Worm (Caenorhabditis elegans) whole organism, L1 larva: ENCODE results near the gene fut-1.
A peak's percentile ranks its signal among the peaks of the same experiment; 100 is the strongest.

Experiments used
- C16A3.4 ChIP-seq: fragments of 150-350 bp; optimal IDR thresholded peaks from 2 replicates; lab custom pipeline; 2014; ENCODE audit warnings: missing biosample characterization, missing genetic modification characterization
- C34B4.2 ChIP-seq: sonication (generic microtip); optimal IDR thresholded peaks from 2 replicates; lab custom pipeline; 2017; ENCODE audit warnings: mild to moderate bottlenecking, missing genetic modification characterization, missing compliant biosample characterization
- aha-1 ChIP-seq: fragments of 150-350 bp; optimal IDR thresholded peaks from 2 replicates; lab custom pipeline; 2014; ENCODE audit warnings: missing biosample characterization, missing genetic modification characterization
- ceh-63 ChIP-seq: fragments of 200-800 bp; sonication (Bioruptor generic); optimal IDR thresholded peaks from 2 replicates; lab custom pipeline; 2018; ENCODE audit warnings: mild to moderate bottlenecking, missing genetic modification characterization, missing compliant biosample characterization
- ceh-8 ChIP-seq: fragments of 200-800 bp; sonication (Bioruptor generic); optimal IDR thresholded peaks from 2 replicates; lab custom pipeline; 2018; ENCODE audit warnings: mild to moderate bottlenecking, missing genetic modification characterization, moderate library complexity, missing compliant biosample characterization
- ceh-82 ChIP-seq, 3 experiments: fragments of 150-350 bp in 1 of 3; sonication (generic microtip) in 2 of 3; optimal IDR thresholded peaks; 2 replicates each; lab custom pipeline; 2014 to 2017; ENCODE audit warnings: missing biosample characterization in 3 of 3, missing genetic modification characterization in 3 of 3
- ceh-90 ChIP-seq: sonication (generic microtip); optimal IDR thresholded peaks from 2 replicates; lab custom pipeline; 2016; ENCODE audit warnings: missing genetic modification characterization, missing compliant biosample characterization
- ces-1 ChIP-seq: fragments of 150-350 bp; optimal IDR thresholded peaks from 2 replicates; lab custom pipeline; 2014; ENCODE audit warnings: missing biosample characterization, missing genetic modification reagents, missing genetic modification characterization
- dpl-1 ChIP-seq, 3 experiments: fragments of 150-350 bp in 2 of 3; sonication (generic microtip) in 1 of 3; optimal IDR thresholded peaks; 2 replicates each; lab custom pipeline; 2014 to 2017; ENCODE audit warnings: missing biosample characterization in 3 of 3, missing genetic modification characterization in 3 of 3, missing genetic modification reagents in 3 of 3
- dsc-1 ChIP-seq: sonication (generic microtip); optimal IDR thresholded peaks from 2 replicates; lab custom pipeline; 2016; ENCODE audit warnings: mild to moderate bottlenecking, missing genetic modification characterization, missing compliant biosample characterization
- efl-1 ChIP-seq, 4 experiments: fragments of 150-350 bp; optimal IDR thresholded peaks in 3 of 4; peaks in 1 of 4; 1 replicate in 1 of 4; 2 replicates in 3 of 4; lab custom pipeline; 2014; ENCODE audit warnings: missing biosample characterization in 2 of 4, missing genetic modification characterization in 2 of 4, missing genetic modification reagents in 2 of 4
- efl-3 ChIP-seq: fragments of 200-800 bp; sonication (Bioruptor generic); optimal IDR thresholded peaks from 2 replicates; lab custom pipeline; 2018; ENCODE audit warnings: mild to moderate bottlenecking, missing genetic modification characterization, missing compliant biosample characterization
- egl-13 ChIP-seq: sonication (generic microtip); optimal IDR thresholded peaks from 2 replicates; lab custom pipeline; 2016; ENCODE audit warnings: missing genotype, missing genetic modification reagents, missing genetic modification characterization, missing compliant biosample characterization
- elt-3 ChIP-seq, 6 experiments: fragments of 150-350 bp in 1 of 6; sonication (generic microtip); optimal IDR thresholded peaks; 2 replicates each; lab custom pipeline; 2017 to 2018; ENCODE audit warnings: missing biosample characterization in 6 of 6, missing genetic modification characterization in 6 of 6, inconsistent platforms in 1 of 6
- ets-5 ChIP-seq: fragments of 200-800 bp; sonication (Bioruptor generic); IDR thresholded peaks from 2 replicates; pipeline ENCODE4 v1.3.6; 2022; ENCODE audit warnings: missing genetic modification characterization, missing compliant biosample characterization
- fkh-8 ChIP-seq: sonication (generic microtip); optimal IDR thresholded peaks from 2 replicates; lab custom pipeline; 2016; ENCODE audit warnings: mild to moderate bottlenecking, missing genetic modification characterization, missing compliant biosample characterization
- fos-1 ChIP-seq: fragments of 150-350 bp; optimal IDR thresholded peaks from 2 replicates; lab custom pipeline; 2014; ENCODE audit warnings: missing biosample characterization, missing genetic modification characterization
- grh-1 ChIP-seq: fragments of 200-800 bp; sonication (Bioruptor generic); IDR thresholded peaks from 2 replicates; pipeline ENCODE4 v1.3.6; 2022; ENCODE audit warnings: missing genetic modification reagents, missing genetic modification characterization, missing compliant biosample characterization
- hpl-2 ChIP-seq: fragments of 150-350 bp; optimal IDR thresholded peaks from 2 replicates; lab custom pipeline; 2014; ENCODE audit warnings: missing biosample characterization, missing genetic modification reagents, missing genetic modification characterization
- lin-13 ChIP-seq: fragments of 150-350 bp; optimal IDR thresholded peaks from 2 replicates; lab custom pipeline; 2014; ENCODE audit warnings: missing biosample characterization, missing genetic modification reagents, missing genetic modification characterization
- lin-14 ChIP-seq: fragments of 200-800 bp; sonication (Bioruptor generic); optimal IDR thresholded peaks from 2 replicates; lab custom pipeline; 2018; ENCODE audit warnings: mild to moderate bottlenecking, missing genetic modification characterization, moderate library complexity, missing compliant biosample characterization
- lin-15B ChIP-seq: fragments of 150-350 bp; sonication (generic microtip); optimal IDR thresholded peaks from 3 replicates; lab custom pipeline; 2014; ENCODE audit warnings: missing biosample characterization, missing genetic modification characterization
- lin-35 ChIP-seq, 2 experiments: fragments of 150-350 bp; optimal IDR thresholded peaks; 2 replicates each; lab custom pipeline; 2014; ENCODE audit warnings: missing biosample characterization in 2 of 2, missing genetic modification characterization in 2 of 2, missing genetic modification reagents in 2 of 2
- lin-39 ChIP-seq: fragments of 150-350 bp; optimal IDR thresholded peaks from 2 replicates; lab custom pipeline; 2014; ENCODE audit warnings: missing biosample characterization, missing genetic modification reagents, missing genetic modification characterization
- lir-3 ChIP-seq: sonication (generic microtip); optimal IDR thresholded peaks from 2 replicates; lab custom pipeline; 2016; ENCODE audit warnings: mild to moderate bottlenecking, missing genetic modification characterization, moderate library complexity, missing compliant biosample characterization; ENCODE audit not compliant: poor library complexity
- lsy-2 ChIP-seq, 2 experiments: fragments of 150-350 bp; optimal IDR thresholded peaks; 2 replicates each; lab custom pipeline; 2014; ENCODE audit warnings: missing biosample characterization in 2 of 2, missing genetic modification characterization in 2 of 2
- mep-1 ChIP-seq: fragments of 150-350 bp; optimal IDR thresholded peaks from 2 replicates; lab custom pipeline; 2014; ENCODE audit warnings: missing biosample characterization, missing genetic modification characterization
- nhr-19 ChIP-seq: fragments of 200-800 bp; sonication (Bioruptor generic); conservative IDR thresholded peaks from 2 replicates; pipeline ENCODE4 v1.3.6; 2022; ENCODE audit warnings: missing genetic modification characterization, missing compliant biosample characterization
- nhr-20 ChIP-seq: sonication (generic microtip); optimal IDR thresholded peaks from 2 replicates; lab custom pipeline; 2016; ENCODE audit warnings: mild to moderate bottlenecking, missing genetic modification characterization, missing compliant biosample characterization
- nhr-28 ChIP-seq: fragments of 150-350 bp; optimal IDR thresholded peaks from 2 replicates; lab custom pipeline; 2014; ENCODE audit warnings: missing biosample characterization, missing genetic modification characterization
- nhr-71 ChIP-seq: sonication (generic microtip); optimal IDR thresholded peaks from 2 replicates; lab custom pipeline; 2016; ENCODE audit warnings: mild to moderate bottlenecking, missing genetic modification characterization, moderate library complexity, missing compliant biosample characterization
- nhr-85 ChIP-seq: sonication (generic microtip); peaks from one replicate; lab custom pipeline; 2016; ENCODE audit warnings: missing genetic modification characterization, inconsistent platforms, missing compliant biosample characterization
- nhr-90 ChIP-seq: sonication (generic microtip); optimal IDR thresholded peaks from 2 replicates; lab custom pipeline; 2016; ENCODE audit warnings: mild to moderate bottlenecking, missing genetic modification characterization, missing compliant biosample characterization; ENCODE audit not compliant: poor library complexity
- rnt-1 ChIP-seq: sonication (generic microtip); optimal IDR thresholded peaks from 2 replicates; lab custom pipeline; 2016; ENCODE audit warnings: mild to moderate bottlenecking, missing genetic modification characterization, moderate library complexity, missing compliant biosample characterization
- skn-1 ChIP-seq: fragments of 150-350 bp; optimal IDR thresholded peaks from 2 replicates; lab custom pipeline; 2014; ENCODE audit warnings: missing biosample characterization, missing genetic modification characterization
- snpc-4 ChIP-seq: fragments of 150-350 bp; optimal IDR thresholded peaks from 2 replicates; lab custom pipeline; 2014; ENCODE audit warnings: missing biosample characterization, missing genetic modification characterization
- snu-23 ChIP-seq: sonication (generic microtip); optimal IDR thresholded peaks from 2 replicates; lab custom pipeline; 2016; ENCODE audit warnings: missing genetic modification characterization, missing compliant biosample characterization
- swsn-7 ChIP-seq: sonication (generic microtip); optimal IDR thresholded peaks from 2 replicates; lab custom pipeline; 2016; ENCODE audit warnings: missing genetic modification characterization, missing compliant biosample characterization
- tbx-2 ChIP-seq: sonication (generic microtip); optimal IDR thresholded peaks from 2 replicates; lab custom pipeline; 2016; ENCODE audit warnings: missing genetic modification characterization, missing compliant biosample characterization
- unc-86 ChIP-seq: sonication (generic microtip); optimal IDR thresholded peaks from 2 replicates; lab custom pipeline; 2016; ENCODE audit warnings: missing genetic modification characterization, missing compliant biosample characterization
- vab-15 ChIP-seq: sonication (generic microtip); optimal IDR thresholded peaks from 2 replicates; lab custom pipeline; 2017; ENCODE audit warnings: missing genotype, mild to moderate bottlenecking, missing genetic modification characterization, missing compliant biosample characterization
- xbp-1 ChIP-seq: sonication (generic microtip); optimal IDR thresholded peaks from 2 replicates; lab custom pipeline; 2016; ENCODE audit warnings: missing genetic modification characterization, missing compliant biosample characterization
- zip-4 ChIP-seq: fragments of 200-800 bp; sonication (Bioruptor generic); optimal IDR thresholded peaks from 2 replicates; lab custom pipeline; 2018; ENCODE audit warnings: mild to moderate bottlenecking, missing genetic modification characterization, moderate library complexity, missing compliant biosample characterization

The fut-1 gene

ce11 chrII:8787376-8787775, 28.0 kb upstream of the fut-1 start (continued):
- TF ChIP-seq aha-1 (tag; lab: Kevin White, UChicago) (peak; percentile 7), lin-39 (tag; lab: Kevin White, UChicago) (peak; percentile 87), efl-1 (optimal IDR thresholded peaks at IDR 0.05; lab: Kevin White, UChicago) (peak; percentile 90 to 93), efl-1 (GFP tag; optimal IDR thresholded peaks at IDR 0.05 in 1 of 2; lab: Kevin White, UChicago) (peak; percentile 78 to 98), mep-1 (tag; lab: Kevin White, UChicago) (peak; percentile 98), nhr-90 (tag; lab: Kevin White, UChicago) (peak; percentile 97), xbp-1 (tag; lab: Kevin White, UChicago) (peak; percentile 96), nhr-28 (tag; lab: Kevin White, UChicago) (peak; percentile 43), ets-5 (GFP tag; lab: Robert Waterston, UW) (no peak), zip-4 (GFP tag; lab: Kevin White, UChicago) (peak; percentile 84), nhr-20 (tag; lab: Kevin White, UChicago) (peak; percentile 99), efl-3 (GFP tag; lab: Kevin White, UChicago) (no peak), dpl-1 (GFP tag; optimal IDR thresholded peaks at IDR 0.05; lab: Kevin White, UChicago) (peak; percentile 77 to 83 (median 81)), lir-3 (tag; lab: Kevin White, UChicago) (peak; percentile 90), skn-1 (tag; lab: Kevin White, UChicago) (peak; percentile 96), grh-1 (GFP tag; lab: Robert Waterston, UW) (peak; percentile 95), C34B4.2 (no peak), elt-3 (tag; optimal IDR thresholded peaks at IDR 0.05; lab: Kevin White, UChicago) (peak in 3 of 6 experiments; percentile 83 to 94 (median 86)), vab-15 (tag; lab: Kevin White, UChicago) (peak; percentile 87), ces-1 (GFP tag; lab: Kevin White, UChicago) (no peak), ceh-8 (GFP tag; lab: Kevin White, UChicago) (peak; percentile 94), C16A3.4 (tag; lab: Kevin White, UChicago) (peak; percentile 93), unc-86 (tag; lab: Kevin White, UChicago) (peak; percentile 97), lin-15B (peak; percentile 23), fkh-8 (tag; lab: Kevin White, UChicago) (peak; percentile 99), hpl-2 (GFP tag; lab: Kevin White, UChicago) (peak; percentile 86), dsc-1 (tag; lab: Kevin White, UChicago) (peak; percentile 96), ceh-90 (tag; lab: Kevin White, UChicago) (no peak), egl-13 (tag; lab: Kevin White, UChicago) (peak; percentile 93), lin-13 (peak; percentile 94), nhr-19 (peak; percentile 96), fos-1 (tag; lab: Kevin White, UChicago) (peak; percentile 90), nhr-85 (tag; lab: Kevin White, UChicago) (peak; percentile 99), snu-23 (GFP tag; lab: Kevin White, UChicago) (peak; percentile 99), lin-35 (GFP tag; optimal IDR thresholded peaks at IDR 0.05; lab: Kevin White, UChicago) (peak; percentile 88 to 94)

- TF ChIP-seq tbx-2 (no peak), rnt-1 (tag; lab: Kevin White, UChicago) (no peak), nhr-71 (tag; lab: Kevin White, UChicago) (peak; percentile 10), ceh-82 (tag; optimal IDR thresholded peaks at IDR 0.05; lab: Kevin White, UChicago) (peak in 2 of 3 experiments; percentile 4 to 54), swsn-7 (peak; percentile 19), lin-14 (GFP tag; lab: Kevin White, UChicago) (peak; percentile 65), lsy-2 (tag; optimal IDR thresholded peaks at IDR 0.05; lab: Kevin White, UChicago) (peak in 1 of 2 experiments; percentile 13), ceh-63 (GFP tag; lab: Kevin White, UChicago) (no peak), snu-23 (GFP tag; lab: Kevin White, UChicago) (peak; percentile 3), snpc-4 (tag; lab: Kevin White, UChicago) (no peak), dsc-1 (tag; lab: Kevin White, UChicago) (peak; percentile 17), lin-39 (tag; lab: Kevin White, UChicago) (no peak), fkh-8 (tag; lab: Kevin White, UChicago) (peak; percentile 15)
Observed at ce11 chrII:8785875-8786274, 26.5 kb upstream of the fut-1 start.
